Worm (Caenorhabditis elegans): ENCODE results near the gene K11H12.8.

Gene K11H12.8

ce11 chrIV:658497-659177 is 3.4 kb downstream of the K11H12.8 start:
- no peak for TF ChIP-seq sma-9 (GFP tag; optimal IDR thresholded peaks at IDR 0.05)
- TF ChIP-seq sma-9 (tag; optimal IDR thresholded peaks at IDR 0.05), result no peak
- peak; percentile 50 for TF ChIP-seq ama-1 (optimal IDR thresholded peaks at IDR 0.05)
- TF ChIP-seq nhr-129 (tag; optimal IDR thresholded peaks at IDR 0.05), result no peak
- TF ChIP-seq skn-1 (tag; optimal IDR thresholded peaks at IDR 0.05), result no peak
- TF ChIP-seq nhr-237 (tag; optimal IDR thresholded peaks at IDR 0.05), result no peak

- TF ChIP-seq ceh-16 (tag; optimal IDR thresholded peaks at IDR 0.05) (no peak), lin-11 (tag; optimal IDR thresholded peaks at IDR 0.05) (peak; percentile 21), ceh-82 (tag; optimal IDR thresholded peaks at IDR 0.05) (no peak), aly-2 (tag; optimal IDR thresholded peaks at IDR 0.05) (no peak), crh-2 (tag; optimal IDR thresholded peaks at IDR 0.05) (no peak), blmp-1 (tag; optimal IDR thresholded peaks at IDR 0.05; ENCODE audit: insufficient read depth) (no peak)
Observed at ce11 chrIV:659585-659984, 4.4 kb downstream of the K11H12.8 start.

ce11 chrIV:661623-662022 is 6.4 kb downstream of the K11H12.8 start:
- TF ChIP-seq gmeb-1 (tag; optimal IDR thresholded peaks at IDR 0.05) (no peak), dmd-4 (tag; optimal IDR thresholded peaks at IDR 0.05) (no peak), alr-1 (tag; optimal IDR thresholded peaks at IDR 0.05) (no peak), zag-1 (tag; optimal IDR thresholded peaks at IDR 0.05) (no peak), ceh-16 (tag; optimal IDR thresholded peaks at IDR 0.05) (no peak), unc-39 (tag; optimal IDR thresholded peaks at IDR 0.05) (no peak), ceh-82 (tag; optimal IDR thresholded peaks at IDR 0.05) (no peak), R02D3.7 (tag; optimal IDR thresholded peaks at IDR 0.05) (no peak), unc-55 (GFP tag; optimal IDR thresholded peaks at IDR 0.05) (no peak), ZK546.5 (tag; optimal IDR thresholded peaks at IDR 0.05) (no peak)

ce11 chrIV:664122-664521 is 8.9 kb downstream of the K11H12.8 start:
- TF ChIP-seq nhr-25 (tag; optimal IDR thresholded peaks at IDR 0.05) (peak; percentile 29), dmd-4 (tag; optimal IDR thresholded peaks at IDR 0.05) (no peak), lsy-2 (tag; optimal IDR thresholded peaks at IDR 0.05) (peak in 1 of 2 experiments; percentile 14), C34F6.9 (tag; optimal IDR thresholded peaks at IDR 0.05) (peak; percentile 29), nhr-129 (tag; optimal IDR thresholded peaks at IDR 0.05) (peak; percentile 10)

DNA sequence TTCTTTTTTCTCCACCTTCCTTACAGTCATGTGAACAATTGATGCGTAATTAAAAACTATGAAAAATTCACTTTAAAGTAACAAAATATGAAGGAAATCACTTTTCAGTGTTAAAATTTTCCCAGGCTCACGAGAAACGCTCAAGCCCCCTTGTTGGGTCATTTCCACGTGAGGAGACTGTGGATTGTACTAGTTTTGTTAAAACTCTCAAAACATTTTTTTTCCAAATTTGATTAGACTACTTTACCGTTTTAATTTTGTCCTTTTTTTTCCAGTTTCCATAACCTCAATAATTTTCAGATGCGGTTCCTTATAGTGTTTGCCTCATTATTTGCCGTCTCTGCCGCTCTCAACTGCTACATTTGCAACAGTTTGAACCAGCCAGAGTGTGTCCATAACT is 10.0 kb downstream of the K11H12.8 start, which contains the start of gene K11H12.7:
K11H12.7 (plus strand) TSS at position 301 of the 400 bp plus-strand sequence.
- TF ChIP-seq gmeb-1 (tag; optimal IDR thresholded peaks at IDR 0.05), result no peak
- TF ChIP-seq ZK546.5 (tag; optimal IDR thresholded peaks at IDR 0.05), result no peak
- no peak for TF ChIP-seq ztf-4 (tag; optimal IDR thresholded peaks at IDR 0.05)
- TF ChIP-seq nhr-10 (tag; optimal IDR thresholded peaks at IDR 0.05), result no peak
- no peak for TF ChIP-seq nhr-12 (tag; optimal IDR thresholded peaks at IDR 0.05)
- no peak for TF ChIP-seq nhr-6 (tag; optimal IDR thresholded peaks at IDR 0.05)
- TF ChIP-seq unc-39 (tag; optimal IDR thresholded peaks at IDR 0.05), result no peak
- no peak for TF ChIP-seq ceh-82 (tag; optimal IDR thresholded peaks at IDR 0.05)
- no peak for TF ChIP-seq dmd-4 (tag; optimal IDR thresholded peaks at IDR 0.05)
- no peak for TF ChIP-seq mab-5 (tag; optimal IDR thresholded peaks at IDR 0.05)

DNA sequence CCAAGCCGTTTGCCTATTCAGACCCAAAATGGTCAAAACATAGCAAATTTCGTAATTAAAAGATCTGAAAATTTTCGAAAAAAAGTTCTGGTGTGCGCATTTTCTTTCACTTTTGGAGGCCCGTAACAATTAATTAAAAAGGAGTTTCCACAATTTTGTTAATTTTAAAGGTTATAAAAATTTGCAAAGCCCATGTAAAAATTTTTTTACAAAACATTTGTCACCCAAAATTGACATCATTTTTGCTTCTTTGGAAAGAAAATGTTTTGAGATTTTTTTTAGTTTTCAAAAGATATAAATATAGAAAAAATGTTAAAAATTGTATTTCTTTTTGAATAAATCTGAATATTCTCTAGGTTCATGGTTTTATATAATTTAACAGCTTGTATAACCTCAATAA is 11.8 kb downstream of the K11H12.8 start, which contains the start of gene K11H12.6:
K11H12.6 (plus strand) TSS at position 301 of the 400 bp plus-strand sequence.
- no peak for TF ChIP-seq elt-3 (tag; optimal IDR thresholded peaks at IDR 0.05)
- TF ChIP-seq snpc-4 (tag; optimal IDR thresholded peaks at IDR 0.05), result no peak

ce11 chrIV:670455-670854 is 15.3 kb downstream of the K11H12.8 start, which contains the start of gene K11H12.11:
Gene K11H12.11, minus strand, starts transcription at chrIV:670555.
- TF ChIP-seq peb-1 (tag; optimal IDR thresholded peaks at IDR 0.05), result no peak
- TF ChIP-seq fos-1 (tag; optimal IDR thresholded peaks at IDR 0.05), result peak; percentile 2
